Worm (Caenorhabditis elegans): ENCODE data around the gene osm-11.

ce11 chrX:17403058-17403457, 18.3 kb downstream of the osm-11 start:
- no peak for TF ChIP-seq tab-1 (GFP tag; IDR thresholded peaks at IDR 0.05)
- no peak for TF ChIP-seq flt-1 (GFP tag; IDR thresholded peaks at IDR 0.05)
- TF ChIP-seq ref-1 (GFP tag; conservative IDR thresholded peaks at IDR 0.05) = no peak
